Worm (Caenorhabditis elegans): ENCODE data around the gene dhs-26.
A peak's percentile ranks its signal among the peaks of the same experiment; 100 is the strongest.

Gene dhs-26

DNA sequence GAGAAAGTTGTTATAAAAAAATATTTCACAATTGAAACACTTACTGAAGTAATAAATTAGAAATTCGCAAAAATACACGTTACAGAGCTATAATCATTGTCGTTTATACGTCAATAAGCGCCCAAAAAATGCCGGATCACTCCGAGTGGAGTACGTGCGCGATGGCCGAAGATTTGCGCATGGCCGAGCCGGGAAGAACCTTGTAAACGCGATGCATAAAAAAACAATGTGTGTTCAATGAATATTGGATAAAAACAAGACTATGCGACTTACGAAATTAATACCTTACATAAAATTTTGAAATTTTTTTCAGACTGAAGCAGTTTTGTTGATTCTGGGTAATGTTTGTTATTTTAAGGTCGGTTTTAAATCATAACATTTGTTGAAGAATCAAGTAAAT is 16.8 kb upstream of the dhs-26 start, which contains the start of gene sorf-1 (continued):
- TF ChIP-seq zip-4 (GFP tag; optimal IDR thresholded peaks at IDR 0.05) = no peak
- TF ChIP-seq alr-1 (tag; optimal IDR thresholded peaks at IDR 0.05; ENCODE audit: borderline replicate concordance) = no peak
- peak; percentile 59 for TF ChIP-seq snu-23 (GFP tag; optimal IDR thresholded peaks at IDR 0.05)
- no peak for TF ChIP-seq ceh-88 (GFP tag; IDR thresholded peaks at IDR 0.05)
- TF ChIP-seq unc-30 (tag; optimal IDR thresholded peaks at IDR 0.05) = no peak
- TF ChIP-seq irx-1 (tag; optimal IDR thresholded peaks at IDR 0.05) = peak; percentile 18
- no peak for TF ChIP-seq lin-13 (GFP tag; optimal IDR thresholded peaks at IDR 0.05)
- no peak for TF ChIP-seq pax-3 (tag; optimal IDR thresholded peaks at IDR 0.05)
- TF ChIP-seq dsc-1 (tag; optimal IDR thresholded peaks at IDR 0.05) = peak; percentile 63

ce11 chrX:3375320-3375719 is 13.0 kb upstream of the dhs-26 start:
- TF ChIP-seq zag-1 (tag; optimal IDR thresholded peaks at IDR 0.05) (no peak), fkh-4 (tag; optimal IDR thresholded peaks at IDR 0.05; ENCODE audit: borderline replicate concordance) (peak; percentile 50), dsc-1 (tag; optimal IDR thresholded peaks at IDR 0.05) (peak; percentile 88), egl-27 (tag; optimal IDR thresholded peaks at IDR 0.05) (no peak)

ce11 chrX:3374642-3375041 is 12.3 kb upstream of the dhs-26 start, which contains the start of gene clc-3:
Gene clc-3, minus strand, starts transcription at chrX:3374742.
- TF ChIP-seq elt-2 (tag; optimal IDR thresholded peaks at IDR 0.05) (no peak), lin-14 (GFP tag; optimal IDR thresholded peaks at IDR 0.05) (peak; percentile 2), mep-1 (tag; optimal IDR thresholded peaks at IDR 0.05) (no peak)

ce11 chrX:3371264-3371663 is 9.0 kb upstream of the dhs-26 start:
- TF ChIP-seq lin-14 (GFP tag; optimal IDR thresholded peaks at IDR 0.05) = peak; percentile 80
- no peak for TF ChIP-seq efl-3 (GFP tag; optimal IDR thresholded peaks at IDR 0.05)
- TF ChIP-seq alr-1 (tag; optimal IDR thresholded peaks at IDR 0.05; ENCODE audit: borderline replicate concordance) = no peak
- TF ChIP-seq irx-1 (tag; optimal IDR thresholded peaks at IDR 0.05) = peak; percentile 56
- TF ChIP-seq mdl-1 (tag; optimal IDR thresholded peaks at IDR 0.05) = peak in 1 of 2 experiments; percentile 68
- no peak for TF ChIP-seq pax-3 (tag; optimal IDR thresholded peaks at IDR 0.05)
- no peak for TF ChIP-seq ces-1 (GFP tag; optimal IDR thresholded peaks at IDR 0.05)
- peak; percentile 38 for TF ChIP-seq isw-1 (GFP tag; IDR thresholded peaks at IDR 0.05)
- peak; percentile 50 for TF ChIP-seq lir-3 (tag; optimal IDR thresholded peaks at IDR 0.05; ENCODE audit: poor library complexity)
- TF ChIP-seq nhr-90 (tag; optimal IDR thresholded peaks at IDR 0.05; ENCODE audit: poor library complexity) = peak; percentile 71
- no peak for TF ChIP-seq nhr-28 (tag; optimal IDR thresholded peaks at IDR 0.05)
- TF ChIP-seq zip-4 (GFP tag; optimal IDR thresholded peaks at IDR 0.05) = peak; percentile 26
- TF ChIP-seq Y116A8C.19 (tag; optimal IDR thresholded peaks at IDR 0.05; ENCODE audit: borderline replicate concordance) = no peak
- no peak for TF ChIP-seq lin-15B (tag; optimal IDR thresholded peaks at IDR 0.05)
- peak; percentile 1 for TF ChIP-seq aly-2 (tag; optimal IDR thresholded peaks at IDR 0.05)
- peak; percentile 74 for TF ChIP-seq dsc-1 (tag; optimal IDR thresholded peaks at IDR 0.05)
- TF ChIP-seq tlp-1 (tag; optimal IDR thresholded peaks at IDR 0.05) = no peak
- no peak for TF ChIP-seq egl-27 (tag; optimal IDR thresholded peaks at IDR 0.05)
- TF ChIP-seq fos-1 (tag; optimal IDR thresholded peaks at IDR 0.05) = peak; percentile 49
- TF ChIP-seq lsy-2 (tag; optimal IDR thresholded peaks at IDR 0.05) = peak; percentile 30 to 67
- peak; percentile 69 for TF ChIP-seq jun-1 (tag; optimal IDR thresholded peaks at IDR 0.05)
- TF ChIP-seq nhr-76 (tag; optimal IDR thresholded peaks at IDR 0.05) = peak; percentile 14
- TF ChIP-seq sox-4 (tag; optimal IDR thresholded peaks at IDR 0.05) = no peak
- peak; percentile 75 for TF ChIP-seq nhr-71 (tag; optimal IDR thresholded peaks at IDR 0.05)
- TF ChIP-seq sup-37 (GFP tag; optimal IDR thresholded peaks at IDR 0.05) = no peak
- TF ChIP-seq nhr-84 (tag; optimal IDR thresholded peaks at IDR 0.05) = no peak
- no peak for TF ChIP-seq C04F5.9 (tag; optimal IDR thresholded peaks at IDR 0.05)
- no peak for TF ChIP-seq nhr-11 (tag; optimal IDR thresholded peaks at IDR 0.05)
- peak; percentile 37 for TF ChIP-seq nhr-237 (tag; optimal IDR thresholded peaks at IDR 0.05)
- TF ChIP-seq unc-130 (tag; optimal IDR thresholded peaks at IDR 0.05) = peak; percentile 11
- peak; percentile 71 for TF ChIP-seq tbx-2 (tag; optimal IDR thresholded peaks at IDR 0.05)
- peak; percentile 77 for TF ChIP-seq C16A3.4 (tag; optimal IDR thresholded peaks at IDR 0.05)
- peak; percentile 19 for TF ChIP-seq elt-2 (tag; optimal IDR thresholded peaks at IDR 0.05)
- TF ChIP-seq mab-9 (GFP tag; IDR thresholded peaks at IDR 0.05) = 0 out of 2 replicates have a peak, but pooled peaks have one; percentile 45
- no peak for TF ChIP-seq hlh-4 (tag; optimal IDR thresholded peaks at IDR 0.05)
- no peak for TF ChIP-seq ztf-4 (tag; optimal IDR thresholded peaks at IDR 0.05)
- no peak for TF ChIP-seq zag-1 (tag; optimal IDR thresholded peaks at IDR 0.05)
- peak; percentile 36 to 75 (median 65) for TF ChIP-seq ceh-82 (tag; optimal IDR thresholded peaks at IDR 0.05)
- TF ChIP-seq egl-13 (tag; optimal IDR thresholded peaks at IDR 0.05) = peak; percentile 27

Measured in whole organism, L1 larva.